Fruit fly (Drosophila melanogaster) whole organism, adult: Measurements from ENCODE around the gene CG9777.

Experiments used
- CG11617 ChIP-seq: fragments of 200-800 bp; sonication (Bioruptor generic); optimal IDR thresholded peaks from 2 replicates; lab custom pipeline; 2017; ENCODE audit warnings: mild to moderate bottlenecking, missing biosample characterization, missing genetic modification reagents, missing genetic modification characterization
- CG12768 ChIP-seq: fragments of 200-800 bp; sonication (Bioruptor generic); optimal IDR thresholded peaks from 2 replicates; lab custom pipeline; 2017; ENCODE audit warnings: missing biosample characterization, missing genetic modification characterization, mild to moderate bottlenecking, moderate library complexity, missing genetic modification reagents
- CG14711 ChIP-seq: fragments of 200-800 bp; sonication (Bioruptor generic); optimal IDR thresholded peaks from 2 replicates; lab custom pipeline; 2018; ENCODE audit warnings: missing biosample characterization, mild to moderate bottlenecking, missing genetic modification characterization, moderate library complexity
- CG1620 ChIP-seq: fragments of 200-800 bp; sonication (Bioruptor generic); optimal IDR thresholded peaks from 2 replicates; lab custom pipeline; 2016; ENCODE audit warnings: missing biosample characterization, missing genetic modification characterization
- CG33017 ChIP-seq: fragments of 200-800 bp; sonication (Bioruptor generic); optimal IDR thresholded peaks from 2 replicates; lab custom pipeline; 2018; ENCODE audit warnings: missing biosample characterization, mild to moderate bottlenecking, missing genetic modification characterization, moderate library complexity
- CG5204 ChIP-seq: fragments of 200-800 bp; sonication (Bioruptor generic); optimal IDR thresholded peaks from 2 replicates; lab custom pipeline; 2016; ENCODE audit warnings: missing biosample characterization, missing genetic modification characterization
- CG7045 ChIP-seq: fragments of 200-800 bp; sonication (Bioruptor generic); optimal IDR thresholded peaks from 2 replicates; lab custom pipeline; 2017; ENCODE audit warnings: missing biosample characterization, mild to moderate bottlenecking, missing genetic modification characterization
- CG7101 ChIP-seq: fragments of 200-800 bp; sonication (Bioruptor generic); optimal IDR thresholded peaks from 2 replicates; lab custom pipeline; 2018; ENCODE audit warnings: missing biosample characterization, mild to moderate bottlenecking, missing genetic modification characterization, moderate library complexity
- Clk ChIP-seq: fragments of 200-800 bp; sonication (Bioruptor generic); optimal IDR thresholded peaks from 2 replicates; lab custom pipeline; 2017; ENCODE audit warnings: missing biosample characterization, missing genetic modification characterization
- Crg-1 ChIP-seq: fragments of 200-800 bp; sonication (Bioruptor generic); optimal IDR thresholded peaks from 2 replicates; lab custom pipeline; 2016; ENCODE audit warnings: missing biosample characterization, missing genetic modification characterization
- Hr96 ChIP-seq: fragments of 200-800 bp; sonication (Bioruptor generic); optimal IDR thresholded peaks from 2 replicates; lab custom pipeline; 2016; ENCODE audit warnings: missing biosample characterization, missing genetic modification characterization
- Mnt ChIP-seq: fragments of 200-800 bp; sonication (Bioruptor generic); optimal IDR thresholded peaks from 2 replicates; lab custom pipeline; 2016; ENCODE audit warnings: missing biosample characterization, mild to moderate bottlenecking, missing genetic modification characterization
- bab1 ChIP-seq: fragments of 200-800 bp; sonication (Bioruptor generic); optimal IDR thresholded peaks from 3 replicates; lab custom pipeline; 2019; ENCODE audit warnings: missing biosample characterization, mild to moderate bottlenecking, missing genetic modification characterization, moderate library complexity
- cic ChIP-seq: fragments of 200-800 bp; sonication (Bioruptor generic); optimal IDR thresholded peaks from 2 replicates; lab custom pipeline; 2017; ENCODE audit warnings: missing biosample characterization, mild to moderate bottlenecking, missing genetic modification characterization, moderate library complexity
- cnc ChIP-seq, 2 experiments: fragments of >200 bp; optimal IDR thresholded peaks; 2 replicates each; lab custom pipeline; 2017
- kay ChIP-seq: fragments of 200-800 bp; sonication (Bioruptor generic); peaks from one replicate; lab custom pipeline; 2016; ENCODE audit warnings: missing biosample characterization, missing genetic modification characterization, borderline replicate concordance
- ovo ChIP-seq: fragments of 200-800 bp; sonication (Bioruptor generic); optimal IDR thresholded peaks from 2 replicates; lab custom pipeline; 2016; ENCODE audit warnings: missing biosample characterization, missing genetic modification characterization
- pad ChIP-seq: fragments of 200-800 bp; sonication (Bioruptor generic); optimal IDR thresholded peaks from 3 replicates; lab custom pipeline; 2017; ENCODE audit warnings: missing biosample characterization, missing genetic modification characterization, mild to moderate bottlenecking, moderate library complexity, missing genetic modification reagents
- tj ChIP-seq: fragments of 200-800 bp; sonication (Bioruptor generic); optimal IDR thresholded peaks from 3 replicates; lab custom pipeline; 2017; ENCODE audit warnings: missing biosample characterization, mild to moderate bottlenecking, missing genetic modification characterization, moderate library complexity
- toe ChIP-seq: fragments of 200-800 bp; sonication (Bioruptor generic); optimal IDR thresholded peaks from 2 replicates; lab custom pipeline; 2016; ENCODE audit warnings: missing biosample characterization, missing genetic modification characterization

Gene CG9777

DNA sequence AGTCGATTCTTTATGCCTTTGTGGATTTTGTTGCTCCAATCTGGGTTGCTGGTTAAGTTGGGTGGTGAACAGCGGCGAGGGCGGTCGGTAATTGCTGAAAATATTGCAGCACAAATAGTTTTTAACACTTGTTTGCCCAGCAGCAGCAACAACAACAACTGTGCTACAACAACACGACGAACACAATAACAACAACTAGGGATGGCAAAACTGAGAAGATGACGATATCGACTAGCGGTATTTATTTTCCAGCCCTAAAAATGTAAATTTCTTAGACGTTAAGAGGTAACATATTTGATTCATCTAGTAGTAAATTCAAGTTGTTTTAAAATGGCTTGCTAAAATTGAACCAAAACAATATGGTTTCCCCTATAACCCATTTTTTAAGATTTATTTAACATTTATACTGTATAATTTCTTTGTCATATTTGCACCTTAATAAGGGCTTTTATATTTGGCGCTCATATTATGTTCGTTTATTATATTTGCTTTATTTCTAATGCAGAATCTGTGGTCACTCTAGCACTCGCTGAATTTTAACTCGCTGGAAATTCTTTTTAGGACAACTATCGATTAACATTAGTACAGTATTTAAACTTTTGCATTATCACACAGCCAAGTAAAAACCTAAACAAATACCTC lies 33.6 kb downstream of the CG9777 start:
- TF ChIP-seq CG5204 (GFP tag; lab: Kevin White, UChicago) (no peak), ovo (peak; percentile 55), CG11617 (GFP tag; lab: Kevin White, UChicago) (peak; percentile 3), Hr96 (GFP tag; lab: Kevin White, UChicago) (no peak), Mnt (GFP tag; lab: Kevin White, UChicago) (no peak), CG7045 (GFP tag; lab: Kevin White, UChicago) (no peak), kay (GFP tag; lab: Kevin White, UChicago) (no peak), CG14711 (peak; percentile 42), CG12768 (GFP tag; lab: Kevin White, UChicago) (no peak), CG7101 (tag; lab: Kevin White, UChicago) (peak; percentile 21), toe (GFP tag; lab: Kevin White, UChicago) (peak; percentile 33), Crg-1 (GFP tag; lab: Kevin White, UChicago) (no peak), cic (peak; percentile 3), CG33017 (tag; lab: Kevin White, UChicago) (no peak), CG1620 (GFP tag; lab: Kevin White, UChicago) (peak; percentile 39), tj (GFP tag; lab: Kevin White, UChicago) (peak; percentile 8), cnc (optimal IDR thresholded peaks at IDR 0.05; lab: Kevin White, UChicago) (no peak), bab1 (peak; percentile 5), pad (GFP tag; lab: Kevin White, UChicago) (no peak)

DNA sequence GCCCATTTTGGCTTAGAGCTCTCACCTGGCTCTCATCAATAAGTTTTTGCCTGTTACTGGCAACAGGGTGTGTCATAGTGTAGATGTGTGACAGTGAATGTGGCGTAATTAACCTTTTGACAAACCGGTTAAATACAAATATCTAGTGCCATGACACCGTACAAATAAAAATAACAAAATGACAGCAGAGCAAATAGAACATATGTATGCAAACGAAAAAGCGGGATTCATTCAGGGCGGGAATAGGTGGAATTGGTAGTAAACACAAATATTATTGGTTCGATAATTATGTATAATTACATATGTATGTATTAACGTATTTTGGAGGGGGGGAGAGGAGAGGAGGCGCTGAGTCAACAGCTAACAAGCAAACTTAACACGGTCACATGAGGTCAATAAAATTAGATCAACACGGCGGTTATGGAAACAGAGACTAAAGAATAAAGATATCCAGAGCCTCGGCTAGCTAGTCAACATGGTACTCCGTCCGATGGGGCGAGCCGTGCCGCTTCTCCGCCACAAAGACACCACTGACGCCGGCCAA lies 35.7 kb downstream of the CG9777 start:
- no peak for TF ChIP-seq CG12768 (GFP tag; lab: Kevin White, UChicago)
- no peak for TF ChIP-seq Mnt (GFP tag; lab: Kevin White, UChicago)
- no peak for TF ChIP-seq CG7101 (tag; lab: Kevin White, UChicago)
- TF ChIP-seq CG5204 (GFP tag; lab: Kevin White, UChicago): no peak
- TF ChIP-seq CG33017 (tag; lab: Kevin White, UChicago): no peak
- no peak for TF ChIP-seq ovo
- no peak for TF ChIP-seq CG14711

DNA sequence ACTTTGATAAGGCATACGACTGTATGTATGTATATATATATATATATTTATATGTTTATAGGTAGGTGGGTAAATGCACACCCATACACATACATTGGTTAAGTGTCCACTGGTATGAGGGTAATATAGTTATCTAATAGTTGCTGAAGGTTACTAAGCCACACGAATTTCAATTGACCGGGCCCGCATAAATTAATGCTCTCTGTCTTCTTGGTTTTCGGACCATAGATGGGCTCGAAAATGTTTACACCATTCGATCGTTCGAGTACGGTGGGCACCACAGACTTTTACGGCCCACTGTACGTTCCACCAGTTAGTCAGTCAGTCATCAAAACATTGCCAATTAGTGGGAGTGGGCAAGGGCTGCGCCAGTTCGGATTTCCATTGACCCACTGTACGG lies 36.6 kb downstream of the CG9777 start:
- no peak for TF ChIP-seq CG1620 (GFP tag; lab: Kevin White, UChicago)
- TF ChIP-seq CG11617 (GFP tag; lab: Kevin White, UChicago): no peak
- no peak for TF ChIP-seq cic
- TF ChIP-seq tj (GFP tag; lab: Kevin White, UChicago): no peak
- no peak for TF ChIP-seq kay (GFP tag; lab: Kevin White, UChicago)
- TF ChIP-seq pad (GFP tag; lab: Kevin White, UChicago): no peak
- no peak for TF ChIP-seq toe (GFP tag; lab: Kevin White, UChicago)
- no peak for TF ChIP-seq CG7045 (GFP tag; lab: Kevin White, UChicago)

DNA sequence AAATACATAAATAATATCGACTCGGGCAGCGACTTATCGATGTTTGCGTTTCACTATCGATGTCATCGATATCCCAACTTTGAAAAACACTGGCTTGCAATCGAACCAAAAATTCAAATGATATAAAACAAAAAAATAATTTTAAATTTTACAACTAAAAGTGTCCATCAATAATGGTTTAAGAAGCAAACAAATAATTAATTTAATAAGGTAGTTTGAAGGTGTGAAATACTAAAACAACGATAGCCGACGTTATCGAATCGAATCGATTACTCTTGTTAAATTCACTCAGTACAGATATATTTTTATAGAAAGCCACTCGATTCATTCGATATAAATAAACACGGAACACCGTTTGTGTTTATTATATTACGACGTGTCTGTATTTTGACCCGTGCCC lies 38.6 kb downstream of the CG9777 start, which contains the start of the genes SMC3 and Ubc7:
Gene SMC3 (minus strand): TSS at position 22 of the 400 bp plus-strand sequence.
Gene Ubc7 (plus strand): TSS at position 260 of the 400 bp plus-strand sequence.
- TF ChIP-seq CG33017 (tag; lab: Kevin White, UChicago): no peak
- TF ChIP-seq toe (GFP tag; lab: Kevin White, UChicago): no peak
- TF ChIP-seq CG7101 (tag; lab: Kevin White, UChicago): no peak
- TF ChIP-seq kay (GFP tag; lab: Kevin White, UChicago): no peak
- TF ChIP-seq CG5204 (GFP tag; lab: Kevin White, UChicago): no peak
- TF ChIP-seq bab1: peak; percentile 40
- peak; percentile 26 for TF ChIP-seq Mnt (GFP tag; lab: Kevin White, UChicago)
- TF ChIP-seq cnc (optimal IDR thresholded peaks at IDR 0.05; lab: Kevin White, UChicago): no peak
- no peak for TF ChIP-seq CG12768 (GFP tag; lab: Kevin White, UChicago)
- no peak for TF ChIP-seq cic
- TF ChIP-seq CG11617 (GFP tag; lab: Kevin White, UChicago): peak; percentile 34
- no peak for TF ChIP-seq Crg-1 (GFP tag; lab: Kevin White, UChicago)
- TF ChIP-seq CG1620 (GFP tag; lab: Kevin White, UChicago): no peak
- no peak for TF ChIP-seq ovo
- TF ChIP-seq pad (GFP tag; lab: Kevin White, UChicago): no peak
- peak; percentile 15 for TF ChIP-seq CG14711
- TF ChIP-seq tj (GFP tag; lab: Kevin White, UChicago): no peak
- no peak for TF ChIP-seq Hr96 (GFP tag; lab: Kevin White, UChicago)
- TF ChIP-seq Clk (GFP tag; lab: Kevin White, UChicago): no peak
- TF ChIP-seq CG7045 (GFP tag; lab: Kevin White, UChicago): no peak

DNA sequence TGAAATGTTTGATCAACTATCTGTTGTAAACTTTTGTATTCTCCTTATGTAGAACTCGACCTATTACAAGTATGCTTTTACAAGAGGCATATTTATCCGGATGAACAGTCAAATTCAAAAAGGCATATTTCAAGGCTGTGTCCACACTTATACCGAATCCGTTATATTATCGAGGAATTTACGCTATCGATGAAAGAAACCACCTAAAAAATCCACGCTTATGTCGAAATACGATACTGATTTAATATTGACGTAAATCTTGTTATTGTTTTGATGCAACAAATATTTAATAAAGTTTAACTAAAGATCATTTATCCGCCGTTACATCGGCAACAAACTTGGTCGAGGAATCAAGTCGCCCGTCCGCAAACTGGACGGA lies 44.4 kb downstream of the CG9777 start, which contains the start of gene CG13014:
Gene CG13014 (plus strand): TSS at position 206 of the 379 bp plus-strand sequence.
- no peak for TF ChIP-seq Hr96 (GFP tag; lab: Kevin White, UChicago)
- TF ChIP-seq CG12768 (GFP tag; lab: Kevin White, UChicago): no peak
- TF ChIP-seq ovo: no peak
- TF ChIP-seq Clk (GFP tag; lab: Kevin White, UChicago): no peak
- no peak for TF ChIP-seq CG14711
- TF ChIP-seq CG5204 (GFP tag; lab: Kevin White, UChicago): no peak
- TF ChIP-seq Mnt (GFP tag; lab: Kevin White, UChicago): no peak
- no peak for TF ChIP-seq CG7045 (GFP tag; lab: Kevin White, UChicago)
- no peak for TF ChIP-seq CG7101 (tag; lab: Kevin White, UChicago)
- no peak for TF ChIP-seq toe (GFP tag; lab: Kevin White, UChicago)
- no peak for TF ChIP-seq Crg-1 (GFP tag; lab: Kevin White, UChicago)
- no peak for TF ChIP-seq kay (GFP tag; lab: Kevin White, UChicago)
- TF ChIP-seq CG33017 (tag; lab: Kevin White, UChicago): no peak
- no peak for TF ChIP-seq pad (GFP tag; lab: Kevin White, UChicago)
- no peak for TF ChIP-seq CG1620 (GFP tag; lab: Kevin White, UChicago)
- no peak for TF ChIP-seq CG11617 (GFP tag; lab: Kevin White, UChicago)
- TF ChIP-seq bab1: no peak
